Fruit fly (Drosophila melanogaster) whole organism: ENCODE measurements around the gene acj6.

Experiments
- CG8478 ChIP-seq: fragments of >200 bp; optimal IDR thresholded peaks from 2 replicates; lab custom pipeline; 2018; ENCODE audit warnings: inconsistent platforms
- EcR ChIP-seq, 2 experiments: fragments of >200 bp; optimal IDR thresholded peaks; 2 replicates each; lab custom pipeline; 2017; ENCODE audit warnings: missing biosample characterization in 2 of 2, missing genetic modification characterization in 2 of 2, missing genetic modification reagents in 2 of 2
- pan ChIP-seq: fragments of >200 bp; optimal IDR thresholded peaks from 2 replicates; lab custom pipeline; 2017
- psq ChIP-seq: fragments of >200 bp; optimal IDR thresholded peaks from 2 replicates; lab custom pipeline; 2017
- usp ChIP-seq: fragments of >200 bp; optimal IDR thresholded peaks from 2 replicates; lab custom pipeline; 2017; ENCODE audit warnings: missing biosample characterization, missing genetic modification characterization, mixed read lengths

dm6 chrX:15323302-15323880 is 55.5 kb downstream of the acj6 start:
- no peak for TF ChIP-seq psq
- no peak for TF ChIP-seq CG8478 (lab: Kevin White, UChicago)
- no peak for TF ChIP-seq EcR (GFP tag; optimal IDR thresholded peaks at IDR 0.05; lab: Kevin White, UChicago)
- TF ChIP-seq usp (GFP tag; lab: Kevin White, UChicago), result no peak
- TF ChIP-seq pan (lab: Kevin White, UChicago), result no peak
